Fruit fly (Drosophila melanogaster): ENCODE measurements around the gene CG9747.

dm6 chr3R:30200091-30200698, 9.1 kb upstream of the CG9747 start:
- TF ChIP-seq pan (optimal IDR thresholded peaks at IDR 0.05) (no peak), usp (GFP tag; optimal IDR thresholded peaks at IDR 0.05) (no peak), EcR (GFP tag; optimal IDR thresholded peaks at IDR 0.05) (no peak), psq (optimal IDR thresholded peaks at IDR 0.05) (no peak), Dll (optimal IDR thresholded peaks at IDR 0.05) (no peak), CG8478 (optimal IDR thresholded peaks at IDR 0.05) (no peak)

Measured in whole organism.